Fruit fly (Drosophila melanogaster): Measurements from ENCODE around the gene Zcchc7.

- no peak for TF ChIP-seq EcR (GFP tag; optimal IDR thresholded peaks at IDR 0.05)
- no peak for TF ChIP-seq CG8478 (optimal IDR thresholded peaks at IDR 0.05)
- TF ChIP-seq psq (optimal IDR thresholded peaks at IDR 0.05): no peak
- no peak for TF ChIP-seq usp (GFP tag; optimal IDR thresholded peaks at IDR 0.05)
These were observed 20.0 kb upstream of the Zcchc7 start for dm6 chr3L:16825195-16825594.

Measured in whole organism.